Worm (Caenorhabditis elegans) whole organism, L1 larva: ENCODE data around the gene ifd-2.

Experiments used
- F16B12.6 ChIP-seq: fragments of 150-350 bp; optimal IDR thresholded peaks from 2 replicates; lab custom pipeline; 2014; ENCODE audit warnings: missing biosample characterization, missing genetic modification characterization
- Y116A8C.19 ChIP-seq: sonication (generic microtip); optimal IDR thresholded peaks from 2 replicates; lab custom pipeline; 2016; ENCODE audit warnings: missing compliant biosample characterization, missing genetic modification characterization, borderline replicate concordance
- aly-2 ChIP-seq: fragments of 150-350 bp; optimal IDR thresholded peaks from 2 replicates; lab custom pipeline; 2014; ENCODE audit warnings: missing biosample characterization, missing genetic modification characterization
- blmp-1 ChIP-seq: fragments of 150-350 bp; optimal IDR thresholded peaks from 2 replicates; lab custom pipeline; 2014; ENCODE audit warnings: missing biosample characterization, missing genetic modification characterization
- ceh-63 ChIP-seq: fragments of 200-800 bp; sonication (Bioruptor generic); optimal IDR thresholded peaks from 2 replicates; lab custom pipeline; 2018; ENCODE audit warnings: mild to moderate bottlenecking, missing genetic modification characterization, missing compliant biosample characterization
- ceh-82 ChIP-seq, 3 experiments: fragments of 150-350 bp in 1 of 3; sonication (generic microtip) in 2 of 3; optimal IDR thresholded peaks; 2 replicates each; lab custom pipeline; 2014 to 2017; ENCODE audit warnings: missing biosample characterization in 3 of 3, missing genetic modification characterization in 3 of 3
- ceh-90 ChIP-seq: sonication (generic microtip); optimal IDR thresholded peaks from 2 replicates; lab custom pipeline; 2016; ENCODE audit warnings: missing genetic modification characterization, missing compliant biosample characterization
- ces-1 ChIP-seq: fragments of 150-350 bp; optimal IDR thresholded peaks from 2 replicates; lab custom pipeline; 2014; ENCODE audit warnings: missing biosample characterization, missing genetic modification reagents, missing genetic modification characterization
- dsc-1 ChIP-seq: sonication (generic microtip); optimal IDR thresholded peaks from 2 replicates; lab custom pipeline; 2016; ENCODE audit warnings: mild to moderate bottlenecking, missing genetic modification characterization, missing compliant biosample characterization
- efl-1 ChIP-seq, 4 experiments: fragments of 150-350 bp; optimal IDR thresholded peaks in 3 of 4; peaks in 1 of 4; 1 replicate in 1 of 4; 2 replicates in 3 of 4; lab custom pipeline; 2014; ENCODE audit warnings: missing biosample characterization in 2 of 4, missing genetic modification characterization in 2 of 4, missing genetic modification reagents in 2 of 4
- efl-3 ChIP-seq: fragments of 200-800 bp; sonication (Bioruptor generic); optimal IDR thresholded peaks from 2 replicates; lab custom pipeline; 2018; ENCODE audit warnings: mild to moderate bottlenecking, missing genetic modification characterization, missing compliant biosample characterization
- fkh-4 ChIP-seq: sonication (generic microtip); optimal IDR thresholded peaks from 2 replicates; lab custom pipeline; 2016; ENCODE audit warnings: missing compliant biosample characterization, missing genetic modification characterization, borderline replicate concordance
- fkh-8 ChIP-seq: sonication (generic microtip); optimal IDR thresholded peaks from 2 replicates; lab custom pipeline; 2016; ENCODE audit warnings: mild to moderate bottlenecking, missing genetic modification characterization, missing compliant biosample characterization
- fos-1 ChIP-seq: fragments of 150-350 bp; optimal IDR thresholded peaks from 2 replicates; lab custom pipeline; 2014; ENCODE audit warnings: missing biosample characterization, missing genetic modification characterization
- grh-1 ChIP-seq: fragments of 200-800 bp; sonication (Bioruptor generic); IDR thresholded peaks from 2 replicates; pipeline ENCODE4 v1.3.6; 2022; ENCODE audit warnings: missing genetic modification reagents, missing genetic modification characterization, missing compliant biosample characterization
- hlh-17 ChIP-seq: fragments of 200-800 bp; sonication (Bioruptor generic); optimal IDR thresholded peaks from 2 replicates; lab custom pipeline; 2018; ENCODE audit warnings: missing genetic modification characterization, mild to moderate bottlenecking, missing compliant biosample characterization, moderate library complexity, borderline replicate concordance
- irx-1 ChIP-seq: sonication (generic microtip); optimal IDR thresholded peaks from 2 replicates; lab custom pipeline; 2016; ENCODE audit warnings: missing genetic modification characterization, missing compliant biosample characterization
- lin-13 ChIP-seq: fragments of 150-350 bp; optimal IDR thresholded peaks from 2 replicates; lab custom pipeline; 2014; ENCODE audit warnings: missing biosample characterization, missing genetic modification reagents, missing genetic modification characterization
- lin-14 ChIP-seq: fragments of 200-800 bp; sonication (Bioruptor generic); optimal IDR thresholded peaks from 2 replicates; lab custom pipeline; 2018; ENCODE audit warnings: mild to moderate bottlenecking, missing genetic modification characterization, moderate library complexity, missing compliant biosample characterization
- lin-15B ChIP-seq: fragments of 150-350 bp; sonication (generic microtip); optimal IDR thresholded peaks from 3 replicates; lab custom pipeline; 2014; ENCODE audit warnings: missing biosample characterization, missing genetic modification characterization
- lin-35 ChIP-seq, 2 experiments: fragments of 150-350 bp; optimal IDR thresholded peaks; 2 replicates each; lab custom pipeline; 2014; ENCODE audit warnings: missing biosample characterization in 2 of 2, missing genetic modification characterization in 2 of 2, missing genetic modification reagents in 2 of 2
- lin-39 ChIP-seq: fragments of 150-350 bp; optimal IDR thresholded peaks from 2 replicates; lab custom pipeline; 2014; ENCODE audit warnings: missing biosample characterization, missing genetic modification reagents, missing genetic modification characterization
- mab-9 ChIP-seq: fragments of 200-800 bp; sonication (Bioruptor generic); IDR thresholded peaks from 2 replicates; pipeline ENCODE4 v1.3.6; 2022; ENCODE audit warnings: missing genetic modification reagents, missing genetic modification characterization, missing compliant biosample characterization
- mep-1 ChIP-seq: fragments of 150-350 bp; optimal IDR thresholded peaks from 2 replicates; lab custom pipeline; 2014; ENCODE audit warnings: missing biosample characterization, missing genetic modification characterization
- nhr-20 ChIP-seq: sonication (generic microtip); optimal IDR thresholded peaks from 2 replicates; lab custom pipeline; 2016; ENCODE audit warnings: mild to moderate bottlenecking, missing genetic modification characterization, missing compliant biosample characterization
- nhr-28 ChIP-seq: fragments of 150-350 bp; optimal IDR thresholded peaks from 2 replicates; lab custom pipeline; 2014; ENCODE audit warnings: missing biosample characterization, missing genetic modification characterization
- nhr-47 ChIP-seq: sonication (generic microtip); optimal IDR thresholded peaks from 2 replicates; lab custom pipeline; 2016; ENCODE audit warnings: mild to moderate bottlenecking, missing genetic modification characterization, moderate library complexity, missing compliant biosample characterization
- nhr-76 ChIP-seq: sonication (generic microtip); optimal IDR thresholded peaks from 2 replicates; lab custom pipeline; 2017; ENCODE audit warnings: missing biosample characterization, missing genetic modification characterization
- nhr-85 ChIP-seq: sonication (generic microtip); peaks from one replicate; lab custom pipeline; 2016; ENCODE audit warnings: missing genetic modification characterization, inconsistent platforms, missing compliant biosample characterization
- rnt-1 ChIP-seq: sonication (generic microtip); optimal IDR thresholded peaks from 2 replicates; lab custom pipeline; 2016; ENCODE audit warnings: mild to moderate bottlenecking, missing genetic modification characterization, moderate library complexity, missing compliant biosample characterization
- sox-4 ChIP-seq: sonication (generic microtip); optimal IDR thresholded peaks from 2 replicates; lab custom pipeline; 2016; ENCODE audit warnings: missing genetic modification characterization, missing compliant biosample characterization
- sptf-1 ChIP-seq: fragments of 150-350 bp; optimal IDR thresholded peaks from 2 replicates; lab custom pipeline; 2014; ENCODE audit warnings: missing biosample characterization, missing genetic modification characterization
- swsn-7 ChIP-seq: sonication (generic microtip); optimal IDR thresholded peaks from 2 replicates; lab custom pipeline; 2016; ENCODE audit warnings: missing genetic modification characterization, missing compliant biosample characterization
- tbx-2 ChIP-seq: sonication (generic microtip); optimal IDR thresholded peaks from 2 replicates; lab custom pipeline; 2016; ENCODE audit warnings: missing genetic modification characterization, missing compliant biosample characterization
- tlp-1 ChIP-seq: fragments of 150-350 bp; optimal IDR thresholded peaks from 2 replicates; lab custom pipeline; 2014; ENCODE audit warnings: missing biosample characterization, missing genetic modification characterization
- unc-130 ChIP-seq: fragments of 150-350 bp; optimal IDR thresholded peaks from 2 replicates; lab custom pipeline; 2017; ENCODE audit warnings: missing biosample characterization, missing genetic modification characterization, inconsistent platforms
- unc-30 ChIP-seq: sonication (generic microtip); optimal IDR thresholded peaks from 2 replicates; lab custom pipeline; 2017; ENCODE audit warnings: missing biosample characterization, missing genetic modification characterization
- unc-62 ChIP-seq: fragments of 150-350 bp; optimal IDR thresholded peaks from 2 replicates; lab custom pipeline; 2014; ENCODE audit warnings: missing biosample characterization, missing genetic modification reagents, missing genetic modification characterization
- unc-86 ChIP-seq: sonication (generic microtip); optimal IDR thresholded peaks from 2 replicates; lab custom pipeline; 2016; ENCODE audit warnings: missing genetic modification characterization, missing compliant biosample characterization
- unc-98 ChIP-seq: fragments of 200-800 bp; sonication (Bioruptor generic); IDR thresholded peaks from 2 replicates; pipeline ENCODE4 v1.3.6; 2022; ENCODE audit warnings: missing genetic modification characterization, missing compliant biosample characterization
- xbp-1 ChIP-seq: sonication (generic microtip); optimal IDR thresholded peaks from 2 replicates; lab custom pipeline; 2016; ENCODE audit warnings: missing genetic modification characterization, missing compliant biosample characterization
- zag-1 ChIP-seq: fragments of 150-350 bp; optimal IDR thresholded peaks from 2 replicates; lab custom pipeline; 2014; ENCODE audit warnings: missing biosample characterization, missing genetic modification characterization
- zip-4 ChIP-seq: fragments of 200-800 bp; sonication (Bioruptor generic); optimal IDR thresholded peaks from 2 replicates; lab custom pipeline; 2018; ENCODE audit warnings: mild to moderate bottlenecking, missing genetic modification characterization, moderate library complexity, missing compliant biosample characterization
- ztf-4 ChIP-seq: fragments of 150-350 bp; optimal IDR thresholded peaks from 2 replicates; lab custom pipeline; 2014; ENCODE audit warnings: missing biosample characterization, missing genetic modification characterization

Gene ifd-2

DNA sequence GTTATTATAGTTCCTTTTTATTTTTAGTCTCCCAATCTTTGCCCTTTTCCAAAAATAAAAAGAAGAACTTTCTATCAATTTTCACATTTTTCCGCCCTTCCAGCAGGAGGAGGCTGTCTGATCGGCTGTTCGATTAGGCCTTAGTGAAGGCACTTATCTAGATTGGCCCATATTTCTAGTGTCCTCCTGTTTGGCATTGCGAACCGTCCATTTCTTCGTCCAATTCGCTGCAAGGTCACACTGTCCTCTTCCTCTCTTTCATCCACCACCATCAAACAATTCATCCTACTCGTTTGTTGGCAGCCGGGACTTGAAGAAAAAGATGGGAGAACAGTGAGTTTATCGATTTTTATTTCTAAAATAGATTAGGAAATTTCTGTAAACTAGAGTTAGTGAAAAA, 43.5 kb downstream of the ifd-2 start, which contains the start of gene T04G9.4:
TSS of gene T04G9.4 (plus strand) at position 293 of the 400 bp plus-strand sequence.
- TF ChIP-seq nhr-28 = no peak
- TF ChIP-seq nhr-85 = peak; percentile 79
- TF ChIP-seq nhr-20 (tag; lab: Kevin White, UChicago) = peak; percentile 5
- no peak for TF ChIP-seq swsn-7 (tag; lab: Kevin White, UChicago)
- peak; percentile 56 for TF ChIP-seq blmp-1 (tag; lab: Kevin White, UChicago)
- TF ChIP-seq lin-14 (GFP tag; lab: Kevin White, UChicago) = peak; percentile 62
- no peak for TF ChIP-seq unc-98 (GFP tag; lab: Robert Waterston, UW)
- no peak for TF ChIP-seq unc-30 (tag; lab: Kevin White, UChicago)

DNA sequence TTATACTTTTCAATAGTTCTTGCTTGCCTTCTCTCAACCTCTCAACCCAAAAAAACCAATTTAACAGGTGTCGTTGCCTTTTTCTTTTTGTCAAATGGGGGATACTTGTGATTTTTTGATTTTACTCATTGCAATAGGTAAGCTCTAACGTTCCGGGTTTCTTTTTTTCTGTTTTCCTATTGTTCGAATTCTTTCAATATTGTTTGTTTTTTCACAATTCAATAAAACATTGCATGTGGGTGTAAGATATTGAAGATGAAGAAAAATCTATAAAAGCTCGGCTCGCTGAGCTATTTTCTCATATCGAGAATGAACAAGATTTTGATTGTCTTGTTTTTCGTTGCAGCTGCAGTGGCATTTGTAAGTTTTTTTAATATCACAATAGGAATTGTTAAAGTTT, 45.2 kb downstream of the ifd-2 start, which contains the start of gene T04G9.7:
TSS of gene T04G9.7 (plus strand) at position 301 of the 400 bp plus-strand sequence.
- TF ChIP-seq F16B12.6 (tag; lab: Kevin White, UChicago) = no peak
- no peak for TF ChIP-seq efl-3
- TF ChIP-seq zag-1 (tag; lab: Kevin White, UChicago) = no peak
- no peak for TF ChIP-seq tlp-1 (tag; lab: Kevin White, UChicago)
- no peak for TF ChIP-seq irx-1 (tag; lab: Kevin White, UChicago)
- TF ChIP-seq aly-2 (tag; lab: Kevin White, UChicago) = no peak
- no peak for TF ChIP-seq ceh-82 (tag; optimal IDR thresholded peaks at IDR 0.05; lab: Kevin White, UChicago)

DNA sequence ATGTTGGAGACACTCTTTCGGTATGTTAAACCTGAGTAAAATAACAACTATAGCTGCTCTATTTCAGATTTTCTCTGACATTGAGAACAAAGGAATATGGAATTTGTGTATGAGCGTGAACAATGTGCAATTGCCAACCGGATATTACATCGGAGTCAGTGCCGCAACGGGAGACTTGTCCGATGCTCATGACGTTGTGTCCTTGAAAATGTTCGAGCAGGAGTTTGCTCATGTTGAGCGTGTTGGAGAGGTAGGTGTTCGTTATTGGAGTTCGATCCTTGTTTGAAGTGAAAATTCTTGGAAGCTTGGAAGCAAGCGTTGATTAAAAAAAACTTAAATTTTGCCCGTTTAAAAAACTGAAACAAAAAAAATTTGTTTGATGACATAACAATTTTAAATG, 46.2 kb downstream of the ifd-2 start:
- TF ChIP-seq aly-2 (tag; lab: Kevin White, UChicago) (no peak), efl-1 (optimal IDR thresholded peaks at IDR 0.05; lab: Kevin White, UChicago) (no peak), efl-1 (GFP tag; optimal IDR thresholded peaks at IDR 0.05 in 1 of 2; lab: Kevin White, UChicago) (peak in 1 of 2 experiments; percentile 55)
- TF ChIP-seq, all 84 proteins: peak for 1

DNA sequence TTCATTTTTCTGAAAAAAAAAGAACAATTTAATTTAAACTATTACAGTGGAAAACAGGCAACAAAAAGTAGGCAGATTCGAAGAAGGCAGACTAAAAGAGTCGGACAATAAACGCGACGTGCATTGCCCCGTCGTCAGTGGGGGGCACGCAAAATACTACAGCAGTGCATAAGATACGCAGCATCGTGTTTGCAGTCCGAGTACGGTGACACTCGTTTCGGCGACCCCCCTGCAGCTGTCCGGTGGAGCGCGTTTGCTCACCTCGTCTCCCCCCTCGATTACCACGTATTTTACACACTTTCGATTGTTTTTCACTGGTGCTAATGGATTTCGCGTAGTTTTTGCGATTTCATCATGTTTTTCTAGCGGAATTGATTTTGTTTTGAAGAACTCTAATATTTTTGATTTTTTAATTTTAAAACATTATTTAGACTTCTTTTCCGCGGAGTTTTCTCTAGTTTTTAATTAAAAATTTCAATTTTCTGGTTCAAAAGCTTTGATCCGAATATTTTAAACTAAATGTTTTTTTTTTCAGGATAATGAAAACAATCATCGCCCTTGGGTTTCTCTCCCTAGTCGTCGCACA, 47.6 kb downstream of the ifd-2 start, which contains the start of the genes trap-2 and ile-2:
TSS of gene trap-2 (minus strand) at position 9 of the 586 bp plus-strand sequence.
TSS of gene ile-2 (plus strand) at position 536 of the 586 bp plus-strand sequence.
- TF ChIP-seq sptf-1 = no peak
- peak; percentile 93 for TF ChIP-seq fkh-8 (tag; lab: Kevin White, UChicago)
- peak; percentile 87 for TF ChIP-seq mep-1 (tag; lab: Kevin White, UChicago)
- TF ChIP-seq zip-4 (GFP tag; lab: Kevin White, UChicago) = peak; percentile 14
- TF ChIP-seq unc-62 = no peak
- TF ChIP-seq unc-30 (tag; lab: Kevin White, UChicago) = no peak
- peak; percentile 93 for TF ChIP-seq nhr-47 (tag; lab: Kevin White, UChicago)
- TF ChIP-seq nhr-76 (tag; lab: Kevin White, UChicago) = no peak
- peak; percentile 88 for TF ChIP-seq unc-130 (tag; lab: Kevin White, UChicago)
- TF ChIP-seq ceh-63 (GFP tag; lab: Kevin White, UChicago) = no peak
- peak; percentile 71 for TF ChIP-seq grh-1 (GFP tag; lab: Robert Waterston, UW)
- TF ChIP-seq lin-35 (GFP tag; optimal IDR thresholded peaks at IDR 0.05; lab: Kevin White, UChicago) = peak; percentile 85 to 88
- TF ChIP-seq nhr-85 = peak; percentile 93
- no peak for TF ChIP-seq aly-2 (tag; lab: Kevin White, UChicago)
- peak; percentile 88 for TF ChIP-seq tbx-2 (tag; lab: Kevin White, UChicago)
- TF ChIP-seq sox-4 (tag; lab: Kevin White, UChicago) = peak; percentile 46
- TF ChIP-seq Y116A8C.19 = no peak
- TF ChIP-seq swsn-7 (tag; lab: Kevin White, UChicago) = peak; percentile 91
- TF ChIP-seq fos-1 (tag; lab: Kevin White, UChicago) = peak; percentile 65
- no peak for TF ChIP-seq efl-3
- TF ChIP-seq rnt-1 (tag; lab: Kevin White, UChicago) = peak; percentile 93
- TF ChIP-seq nhr-28 = no peak
- no peak for TF ChIP-seq hlh-17 (GFP tag; lab: Kevin White, UChicago)
- peak; percentile 69 to 80 for TF ChIP-seq efl-1 (optimal IDR thresholded peaks at IDR 0.05; lab: Kevin White, UChicago)
- peak; percentile 55 to 96 for TF ChIP-seq efl-1 (GFP tag; optimal IDR thresholded peaks at IDR 0.05 in 1 of 2; lab: Kevin White, UChicago)
- TF ChIP-seq xbp-1 (tag; lab: Kevin White, UChicago) = peak; percentile 91
- TF ChIP-seq lin-13 = peak; percentile 85
- peak; percentile 98 for TF ChIP-seq lin-14 (GFP tag; lab: Kevin White, UChicago)
- TF ChIP-seq lin-15B (tag; lab: Kevin White, UChicago) = peak; percentile 89
- peak; percentile 83 for TF ChIP-seq unc-86 (tag; lab: Kevin White, UChicago)
- TF ChIP-seq dsc-1 (tag; lab: Kevin White, UChicago) = peak; percentile 55
- peak; percentile 70 for TF ChIP-seq ztf-4
- TF ChIP-seq mab-9 (GFP tag; lab: Robert Waterston, UW) = peak; percentile 52; the same call in 1 of the 2 replicates
- TF ChIP-seq ceh-90 (tag; lab: Kevin White, UChicago) = no peak
- TF ChIP-seq ceh-82 (tag; optimal IDR thresholded peaks at IDR 0.05; lab: Kevin White, UChicago) = peak; percentile 84 to 96 (median 84)
- TF ChIP-seq lin-39 (tag; lab: Kevin White, UChicago) = peak; percentile 64
- TF ChIP-seq ces-1 (GFP tag; lab: Kevin White, UChicago) = no peak
- TF ChIP-seq fkh-4 = no peak
